Fruit fly (Drosophila melanogaster) whole organism, adult: ENCODE measurements around the gene CG10801.

Experiments
- CG11617 ChIP-seq: fragments of 200-800 bp; sonication (Bioruptor generic); optimal IDR thresholded peaks from 2 replicates; lab custom pipeline; 2017; ENCODE audit warnings: mild to moderate bottlenecking, missing biosample characterization, missing genetic modification reagents, missing genetic modification characterization
- CG12768 ChIP-seq: fragments of 200-800 bp; sonication (Bioruptor generic); optimal IDR thresholded peaks from 2 replicates; lab custom pipeline; 2017; ENCODE audit warnings: missing biosample characterization, missing genetic modification characterization, mild to moderate bottlenecking, moderate library complexity, missing genetic modification reagents
- CG1620 ChIP-seq: fragments of 200-800 bp; sonication (Bioruptor generic); optimal IDR thresholded peaks from 2 replicates; lab custom pipeline; 2016; ENCODE audit warnings: missing biosample characterization, missing genetic modification characterization
- Crg-1 ChIP-seq: fragments of 200-800 bp; sonication (Bioruptor generic); optimal IDR thresholded peaks from 2 replicates; lab custom pipeline; 2016; ENCODE audit warnings: missing biosample characterization, missing genetic modification characterization
- Hr96 ChIP-seq: fragments of 200-800 bp; sonication (Bioruptor generic); optimal IDR thresholded peaks from 2 replicates; lab custom pipeline; 2016; ENCODE audit warnings: missing biosample characterization, missing genetic modification characterization
- cic ChIP-seq: fragments of 200-800 bp; sonication (Bioruptor generic); optimal IDR thresholded peaks from 2 replicates; lab custom pipeline; 2017; ENCODE audit warnings: missing biosample characterization, mild to moderate bottlenecking, missing genetic modification characterization, moderate library complexity
- ovo ChIP-seq: fragments of 200-800 bp; sonication (Bioruptor generic); optimal IDR thresholded peaks from 2 replicates; lab custom pipeline; 2016; ENCODE audit warnings: missing biosample characterization, missing genetic modification characterization

dm6 chrX:3476009-3476408 is 15.6 kb downstream of the CG10801 start:
- TF ChIP-seq CG1620: no peak
- TF ChIP-seq Hr96: no peak
- TF ChIP-seq ovo (GFP tag; lab: Kevin White, UChicago): no peak
- TF ChIP-seq cic: no peak
- TF ChIP-seq CG12768: no peak
- no peak for TF ChIP-seq CG11617 (GFP tag; lab: Kevin White, UChicago)
- no peak for TF ChIP-seq Crg-1
